Worm (Caenorhabditis elegans) whole organism, L4/young adult: ENCODE data around the gene F17E5.2.

Source experiments
- W03F9.2 ChIP-seq: fragments of 150-350 bp; optimal IDR thresholded peaks from 2 replicates; lab custom pipeline; 2014; ENCODE audit warnings: missing biosample characterization, missing genetic modification characterization
- dao-5 ChIP-seq: sonication (generic microtip); optimal IDR thresholded peaks from 2 replicates; lab custom pipeline; 2016; ENCODE audit warnings: missing genotype, missing genetic modification characterization, moderate library complexity, missing compliant biosample characterization
- him-1 ChIP-seq: sonication (generic microtip); optimal IDR thresholded peaks from 2 replicates; lab custom pipeline; 2016; ENCODE audit warnings: missing genotype, missing genetic modification reagents, missing genetic modification characterization, missing compliant biosample characterization

DNA sequence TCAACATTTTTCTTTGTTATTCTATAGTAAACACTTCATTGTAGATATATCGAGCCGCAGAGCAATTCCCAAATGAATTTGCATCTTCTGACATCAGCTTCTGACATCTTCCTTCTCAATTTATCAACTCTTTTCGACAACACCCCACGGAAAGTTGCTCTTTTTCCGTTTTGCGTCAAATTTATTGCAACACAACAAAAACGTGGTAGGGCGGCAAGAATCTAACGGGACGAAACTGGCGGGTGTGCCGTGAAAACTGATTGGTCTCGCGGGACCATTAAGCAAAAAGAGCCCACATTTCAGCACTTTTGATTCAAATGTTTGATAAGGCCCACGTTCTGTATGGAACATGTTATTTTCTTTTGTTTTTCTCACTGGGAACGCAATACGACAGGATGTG is 10.7 kb downstream of the F17E5.2 start:
- TF ChIP-seq him-1 (tag; lab: Kevin White, UChicago) (no peak), dao-5 (tag; lab: Kevin White, UChicago) (no peak), W03F9.2 (tag; lab: Kevin White, UChicago) (no peak)
